Fruit fly (Drosophila melanogaster) whole organism, prepupa: Measurements from ENCODE around the gene Cdk1.

Experiments
- Blimp-1 ChIP-seq: fragments of 200-800 bp; sonication (Bioruptor generic); optimal IDR thresholded peaks from 3 replicates; lab custom pipeline; 2017; ENCODE audit warnings: missing biosample characterization, missing genetic modification characterization, mild to moderate bottlenecking, moderate library complexity, missing genetic modification reagents
- CG10669 ChIP-seq: fragments of 200-800 bp; sonication (Bioruptor generic); optimal IDR thresholded peaks from 3 replicates; lab custom pipeline; 2018; ENCODE audit warnings: missing biosample characterization, mild to moderate bottlenecking, missing genetic modification characterization, moderate library complexity
- CG11762 ChIP-seq: fragments of 200-800 bp; sonication (Bioruptor generic); optimal IDR thresholded peaks from 3 replicates; lab custom pipeline; 2016; ENCODE audit warnings: missing biosample characterization, missing genetic modification characterization; ENCODE audit not compliant: insufficient read depth
- CG1621 ChIP-seq: fragments of 200-800 bp; sonication (Bioruptor generic); optimal IDR thresholded peaks from 3 replicates; lab custom pipeline; 2018; ENCODE audit warnings: missing biosample characterization, mild to moderate bottlenecking, missing genetic modification characterization
- CG16779 ChIP-seq: fragments of 200-800 bp; sonication (Bioruptor generic); optimal IDR thresholded peaks from 3 replicates; lab custom pipeline; 2017; ENCODE audit warnings: missing biosample characterization, mild to moderate bottlenecking, missing genetic modification characterization
- CG3032 ChIP-seq: fragments of 200-800 bp; optimal IDR thresholded peaks from 2 replicates; lab custom pipeline; 2019; ENCODE audit warnings: missing biosample characterization, mild to moderate bottlenecking, missing genetic modification characterization, moderate library complexity
- CG31627 ChIP-seq: fragments of 200-800 bp; sonication (Bioruptor generic); optimal IDR thresholded peaks from 3 replicates; lab custom pipeline; 2016; ENCODE audit warnings: missing biosample characterization, missing genetic modification characterization
- CG32006 ChIP-seq: fragments of 200-800 bp; sonication (Bioruptor generic); optimal IDR thresholded peaks from 3 replicates; lab custom pipeline; 2017; ENCODE audit warnings: missing biosample characterization, mild to moderate bottlenecking, missing genetic modification characterization
- CG34406 ChIP-seq: fragments of 200-800 bp; sonication (Bioruptor generic); optimal IDR thresholded peaks from 3 replicates; lab custom pipeline; 2016; ENCODE audit warnings: missing biosample characterization, missing genetic modification characterization
- CG3919 ChIP-seq: fragments of 200-800 bp; sonication (Bioruptor generic); optimal IDR thresholded peaks from 3 replicates; lab custom pipeline; 2016; ENCODE audit warnings: missing biosample characterization, missing genetic modification characterization
- CG4318 ChIP-seq: fragments of 200-800 bp; sonication (Bioruptor generic); optimal IDR thresholded peaks from 3 replicates; lab custom pipeline; 2017; ENCODE audit warnings: missing biosample characterization, mild to moderate bottlenecking, missing genetic modification characterization
- CG6276 ChIP-seq: fragments of 200-800 bp; sonication (Bioruptor generic); optimal IDR thresholded peaks from 2 replicates; lab custom pipeline; 2017; ENCODE audit warnings: missing biosample characterization, mild to moderate bottlenecking, missing genetic modification characterization
- CG6792 ChIP-seq: fragments of 200-800 bp; sonication (Bioruptor generic); optimal IDR thresholded peaks from 3 replicates; lab custom pipeline; 2016; ENCODE audit warnings: missing biosample characterization, missing genetic modification characterization
- CG8119 ChIP-seq: fragments of 200-800 bp; sonication (Bioruptor generic); IDR thresholded peaks from 3 replicates; pipeline ENCODE4 v1.3.6; 2022; ENCODE audit warnings: missing biosample characterization, missing genetic modification characterization
- CG8632 ChIP-seq: fragments of 200-800 bp; sonication (Bioruptor generic); optimal IDR thresholded peaks from 3 replicates; lab custom pipeline; 2016; ENCODE audit warnings: missing biosample characterization, missing genetic modification characterization
- CG9139 ChIP-seq: fragments of 200-800 bp; sonication (Bioruptor generic); optimal IDR thresholded peaks from 3 replicates; lab custom pipeline; 2017; ENCODE audit warnings: missing biosample characterization, mild to moderate bottlenecking, missing genetic modification characterization
- Eip78C ChIP-seq: fragments of 200-800 bp; sonication (Bioruptor generic); peaks from one replicate; lab custom pipeline; 2016; ENCODE audit warnings: missing biosample characterization, missing genetic modification characterization
- Eip93F ChIP-seq: fragments of 200-800 bp; sonication (Bioruptor generic); optimal IDR thresholded peaks from 2 replicates; lab custom pipeline; 2016; ENCODE audit warnings: missing biosample characterization, mild to moderate bottlenecking, missing genetic modification characterization
- Ets21C ChIP-seq: fragments of 200-800 bp; sonication (Bioruptor generic); optimal IDR thresholded peaks from 3 replicates; lab custom pipeline; 2016; ENCODE audit warnings: missing biosample characterization, missing genetic modification characterization
- Ets96B ChIP-seq: fragments of 200-800 bp; optimal IDR thresholded peaks from 2 replicates; lab custom pipeline; 2019; ENCODE audit warnings: missing biosample characterization, mild to moderate bottlenecking, missing genetic modification characterization, moderate library complexity
- Gug ChIP-seq: fragments of 200-800 bp; sonication (Bioruptor generic); IDR thresholded peaks from 2 replicates; pipeline ENCODE4 v1.3.6; 2022; ENCODE audit warnings: missing biosample characterization, missing genetic modification characterization
- Hr4 ChIP-seq: fragments of 200-800 bp; sonication (Bioruptor generic); optimal IDR thresholded peaks from 3 replicates; lab custom pipeline; 2016; ENCODE audit warnings: missing biosample characterization, missing genetic modification characterization
- Lpt ChIP-seq: fragments of 200-800 bp; sonication (Bioruptor generic); optimal IDR thresholded peaks from 3 replicates; lab custom pipeline; 2016; ENCODE audit warnings: missing biosample characterization, missing genetic modification characterization
- Smox ChIP-seq: fragments of 200-800 bp; sonication (Bioruptor generic); optimal IDR thresholded peaks from 3 replicates; lab custom pipeline; 2016; ENCODE audit warnings: missing biosample characterization, missing genetic modification characterization
- Sox102F ChIP-seq: fragments of 200-800 bp; sonication (Bioruptor generic); optimal IDR thresholded peaks from 2 replicates; lab custom pipeline; 2016; ENCODE audit warnings: missing biosample characterization, mild to moderate bottlenecking, missing genetic modification characterization
- Sox15 ChIP-seq: fragments of 200-800 bp; sonication (Bioruptor generic); optimal IDR thresholded peaks from 3 replicates; lab custom pipeline; 2016; ENCODE audit warnings: missing biosample characterization, missing genetic modification characterization
- cyc ChIP-seq: fragments of 200-800 bp; sonication (Bioruptor generic); optimal IDR thresholded peaks from 3 replicates; lab custom pipeline; 2016; ENCODE audit warnings: missing biosample characterization, missing genetic modification characterization
- dac ChIP-seq: fragments of 200-800 bp; sonication (Bioruptor generic); optimal IDR thresholded peaks from 2 replicates; lab custom pipeline; 2017; ENCODE audit warnings: missing biosample characterization, mild to moderate bottlenecking, missing genetic modification characterization
- dsx ChIP-seq: fragments of 200-800 bp; optimal IDR thresholded peaks from 3 replicates; lab custom pipeline; 2019; ENCODE audit warnings: missing biosample characterization, mild to moderate bottlenecking, missing genetic modification characterization, moderate library complexity; ENCODE audit not compliant: poor library complexity, severe bottlenecking
- fd59A ChIP-seq: fragments of 200-800 bp; sonication (Bioruptor generic); optimal IDR thresholded peaks from 2 replicates; lab custom pipeline; 2017; ENCODE audit warnings: missing biosample characterization, mild to moderate bottlenecking, missing genetic modification characterization, missing genetic modification reagents
- lz ChIP-seq: fragments of 200-800 bp; sonication (Bioruptor generic); optimal IDR thresholded peaks from 3 replicates; lab custom pipeline; 2016; ENCODE audit warnings: missing biosample characterization, missing genetic modification characterization
- net ChIP-seq: fragments of 200-800 bp; sonication (Bioruptor generic); optimal IDR thresholded peaks from 3 replicates; lab custom pipeline; 2016; ENCODE audit warnings: missing biosample characterization, missing genetic modification characterization
- pdm3 ChIP-seq: fragments of 200-800 bp; sonication (Bioruptor generic); optimal IDR thresholded peaks from 3 replicates; lab custom pipeline; 2016; ENCODE audit warnings: missing biosample characterization, missing genetic modification characterization
- salr ChIP-seq, 2 experiments: fragments of 200-800 bp; sonication (Bioruptor generic); optimal IDR thresholded peaks; 3 replicates each; lab custom pipeline; 2016 to 2018; ENCODE audit warnings: missing biosample characterization in 2 of 2, missing genetic modification characterization in 2 of 2, mild to moderate bottlenecking in 1 of 2
- spab ChIP-seq: fragments of 200-800 bp; sonication (Bioruptor generic); optimal IDR thresholded peaks from 2 replicates; lab custom pipeline; 2017; ENCODE audit warnings: missing biosample characterization, mild to moderate bottlenecking, missing genetic modification characterization, missing genetic modification reagents
- vri ChIP-seq: fragments of 200-800 bp; sonication (Bioruptor generic); optimal IDR thresholded peaks from 3 replicates; lab custom pipeline; 2016; ENCODE audit warnings: missing biosample characterization, mild to moderate bottlenecking, missing genetic modification characterization

The Cdk1 gene

DNA sequence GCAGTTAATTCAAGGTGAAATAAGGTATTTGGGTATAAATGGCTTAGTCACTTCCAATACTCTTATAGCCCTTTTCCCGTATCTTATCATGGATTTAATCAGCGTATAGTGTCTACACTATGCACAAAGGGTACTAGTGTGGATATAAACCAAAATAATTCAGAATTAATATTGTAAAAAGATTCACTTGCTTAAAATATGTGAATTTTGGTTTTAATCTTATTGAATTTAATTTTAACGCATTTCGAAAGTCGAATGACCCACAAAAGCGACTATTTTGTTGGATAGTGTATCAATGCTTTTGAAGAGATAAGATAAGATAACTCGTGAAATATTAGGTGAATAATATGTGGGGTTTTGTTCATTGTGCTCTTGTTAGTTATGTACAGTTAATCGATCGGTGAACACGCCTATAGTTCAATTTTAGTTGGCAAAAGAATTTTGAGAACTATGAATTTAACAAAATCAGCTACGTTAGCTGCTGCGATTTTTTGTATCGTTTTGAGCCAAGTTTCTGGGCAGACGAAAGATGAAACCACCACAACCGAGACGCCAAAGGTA is 4.1 kb downstream of the Cdk1 start, which contains the start of gene CG5096 (continued):
- TF ChIP-seq Smox (no peak), dac (no peak), spab (GFP tag; lab: Kevin White, UChicago) (no peak), CG3032 (peak; percentile 39), lz (GFP tag; lab: Kevin White, UChicago) (peak; percentile 66), Blimp-1 (GFP tag; lab: Kevin White, UChicago) (no peak), cyc (peak; percentile 64), CG31627 (peak; percentile 59), Lpt (GFP tag; lab: Kevin White, UChicago) (no peak), Hr4 (GFP tag; lab: Kevin White, UChicago) (peak; percentile 54), CG3919 (no peak), CG6276 (GFP tag; lab: Kevin White, UChicago) (no peak), Ets96B (tag; lab: Kevin White, UChicago) (peak; percentile 62), dsx (peak; percentile 29), Ets21C (peak; percentile 37), Eip78C (peak; percentile 92), fd59A (GFP tag; lab: Kevin White, UChicago) (no peak), pdm3 (GFP tag; lab: Kevin White, UChicago) (no peak), CG6792 (GFP tag; lab: Kevin White, UChicago) (peak; percentile 69), CG10669 (peak; percentile 51), Sox15 (GFP tag; lab: Kevin White, UChicago) (no peak), CG4318 (GFP tag; lab: Kevin White, UChicago) (no peak), Eip93F (peak; percentile 81)
- TF ChIP-seq, all 60 proteins: peak for 28

DNA sequence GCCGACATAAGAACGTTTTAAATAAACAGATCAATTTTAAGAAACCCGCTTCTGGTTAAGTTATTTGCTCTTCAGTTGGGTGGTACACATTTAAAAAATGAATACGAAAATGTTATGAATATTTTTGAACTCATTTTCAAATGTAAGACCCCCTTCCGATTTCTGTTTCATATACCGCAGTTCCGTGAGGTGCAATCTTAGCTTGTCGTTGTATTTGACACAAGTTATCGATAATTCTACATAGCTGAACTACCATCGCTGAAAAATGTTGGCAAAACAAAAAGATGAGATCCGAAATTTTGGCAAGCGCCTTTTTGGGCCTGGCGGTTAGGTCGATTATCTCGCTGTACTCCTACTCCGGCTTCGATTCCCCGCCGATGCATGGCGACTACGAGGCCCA is 6.2 kb downstream of the Cdk1 start, which contains the start of gene gny:
Gene gny, plus strand, starts transcription at position 239 of the 400 bp plus-strand sequence.
- TF ChIP-seq CG9139 (GFP tag; lab: Kevin White, UChicago) (no peak), Sox102F (GFP tag; lab: Kevin White, UChicago) (no peak), Gug (GFP tag; lab: Robert Waterston, UW) (no peak), Eip78C (peak; percentile 18), Ets21C (no peak)

DNA sequence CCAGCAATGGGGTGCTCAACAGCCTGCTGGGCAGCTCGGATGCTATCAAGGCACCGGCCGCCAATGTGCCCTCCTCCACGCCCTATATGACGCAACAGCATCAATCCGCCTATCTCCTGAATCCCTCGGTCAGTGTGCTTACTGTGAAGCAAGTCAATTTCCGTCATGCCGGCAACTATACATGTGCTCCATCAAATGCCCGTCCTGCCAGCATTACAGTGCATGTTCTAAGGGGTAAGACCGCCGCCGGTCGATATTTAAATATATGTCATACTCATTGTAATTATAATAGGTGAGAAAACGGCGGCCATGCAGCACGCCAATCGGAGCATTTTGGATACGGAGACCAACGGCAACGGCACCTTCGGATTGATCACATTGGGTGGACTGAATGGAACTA is 7.4 kb downstream of the Cdk1 start:
- TF ChIP-seq CG32006 (GFP tag; lab: Kevin White, UChicago), result no peak
- no peak for TF ChIP-seq Blimp-1 (GFP tag; lab: Kevin White, UChicago)
- no peak for TF ChIP-seq vri (GFP tag; lab: Kevin White, UChicago)
- TF ChIP-seq Hr4 (GFP tag; lab: Kevin White, UChicago), result no peak
- TF ChIP-seq Smox, result no peak
- no peak for TF ChIP-seq CG1621
- TF ChIP-seq CG11762 (GFP tag; lab: Kevin White, UChicago), result no peak
- no peak for TF ChIP-seq CG8632 (GFP tag; lab: Kevin White, UChicago)

DNA sequence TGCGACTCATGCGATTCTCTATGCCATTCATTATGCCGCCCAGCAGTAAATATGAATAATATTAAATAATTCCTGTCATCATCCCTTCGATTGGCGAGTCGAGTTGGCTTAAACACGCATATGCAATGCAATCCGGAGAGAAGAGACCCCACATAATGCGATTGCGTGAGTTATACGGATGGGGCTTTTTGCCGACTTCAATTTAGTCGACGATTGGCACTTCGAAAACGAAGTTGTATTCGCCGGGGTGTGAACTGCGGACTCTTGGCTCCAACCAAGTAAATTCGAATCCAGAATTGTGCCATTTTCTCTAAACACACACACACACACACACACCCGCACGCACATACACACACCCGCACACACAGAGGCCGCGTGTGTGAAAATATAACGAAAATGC is 9.8 kb downstream of the Cdk1 start:
- TF ChIP-seq CG9139 (GFP tag; lab: Kevin White, UChicago), result no peak
- TF ChIP-seq CG34406 (GFP tag; lab: Kevin White, UChicago), result no peak
- no peak for TF ChIP-seq CG6276 (GFP tag; lab: Kevin White, UChicago)
- no peak for TF ChIP-seq CG16779 (tag; lab: Kevin White, UChicago)
- no peak for TF ChIP-seq pdm3 (GFP tag; lab: Kevin White, UChicago)
- no peak for TF ChIP-seq CG31627
- no peak for TF ChIP-seq CG8632 (GFP tag; lab: Kevin White, UChicago)
- no peak for TF ChIP-seq CG10669
- TF ChIP-seq net (GFP tag; lab: Kevin White, UChicago), result no peak
- TF ChIP-seq Blimp-1 (GFP tag; lab: Kevin White, UChicago), result no peak
- TF ChIP-seq salr (GFP tag; optimal IDR thresholded peaks at IDR 0.05; lab: Kevin White, UChicago), result no peak
- TF ChIP-seq CG4318 (GFP tag; lab: Kevin White, UChicago), result no peak
- TF ChIP-seq CG8119 (GFP tag; lab: Robert Waterston, UW), result no peak
